Fruit fly (Drosophila melanogaster) S2 (cell line): ENCODE measurements around the gene Smg5.

Experiments used
- CG8478 ChIP-seq: fragments of >200 bp; optimal IDR thresholded peaks from 2 replicates; lab custom pipeline; 2018
- CTCF ChIP-seq, 2 experiments: fragments of >200 bp; optimal IDR thresholded peaks; 2 replicates each; lab custom pipeline; 2018

DNA sequence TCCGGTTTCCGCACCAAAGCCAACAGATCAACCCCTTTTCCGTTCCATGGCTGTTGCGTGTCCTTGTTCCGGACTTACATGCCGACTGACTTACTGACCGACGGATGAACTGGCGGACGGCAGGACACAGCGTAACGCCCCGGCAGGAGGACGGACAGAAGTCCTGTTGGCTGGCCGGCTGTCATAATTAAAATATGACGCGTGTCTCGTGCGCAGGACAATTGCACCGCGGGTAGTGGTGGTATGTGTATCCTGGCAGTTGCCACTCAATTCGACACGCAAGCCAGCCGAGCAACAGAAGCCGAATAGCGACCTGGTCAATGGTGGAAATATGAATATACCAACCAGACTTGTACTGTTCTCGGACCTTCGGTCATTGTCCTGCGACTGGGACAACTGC, 35.1 kb downstream of the Smg5 start:
- TF ChIP-seq CG8478 (lab: Kevin White, UChicago) (no peak), CTCF (optimal IDR thresholded peaks at IDR 0.05; lab: Kevin White, UChicago) (no peak)
